Worm (Caenorhabditis elegans) whole organism, L3 larva: ENCODE results near the gene C01G12.13.

Experiments used
- R02D3.7 ChIP-seq: fragments of 150-350 bp; optimal IDR thresholded peaks from 2 replicates; lab custom pipeline; 2014; ENCODE audit warnings: missing biosample characterization, missing genetic modification characterization
- ZK546.5 ChIP-seq: sonication (generic microtip); optimal IDR thresholded peaks from 2 replicates; lab custom pipeline; 2017; ENCODE audit warnings: missing biosample characterization, missing genetic modification characterization
- aly-2 ChIP-seq: fragments of 150-350 bp; optimal IDR thresholded peaks from 2 replicates; lab custom pipeline; 2014; ENCODE audit warnings: missing biosample characterization, missing genetic modification characterization
- ama-1 ChIP-seq: fragments of 150-350 bp; optimal IDR thresholded peaks from 2 replicates; lab custom pipeline; 2018
- ceh-16 ChIP-seq: sonication (generic microtip); optimal IDR thresholded peaks from 2 replicates; lab custom pipeline; 2017; ENCODE audit warnings: missing biosample characterization, missing genetic modification characterization
- ceh-28 ChIP-seq: fragments of 150-350 bp; optimal IDR thresholded peaks from 2 replicates; lab custom pipeline; 2014; ENCODE audit warnings: missing biosample characterization, missing genetic modification reagents, missing genetic modification characterization
- ceh-82 ChIP-seq: fragments of 150-350 bp; optimal IDR thresholded peaks from 2 replicates; lab custom pipeline; 2014; ENCODE audit warnings: missing biosample characterization, missing genetic modification characterization
- ceh-9 ChIP-seq: sonication (generic microtip); optimal IDR thresholded peaks from 2 replicates; lab custom pipeline; 2018; ENCODE audit warnings: missing biosample characterization, missing genetic modification characterization
- daf-12 ChIP-seq: fragments of 150-350 bp; optimal IDR thresholded peaks from 2 replicates; lab custom pipeline; 2014; ENCODE audit warnings: missing biosample characterization, missing genetic modification reagents, missing genetic modification characterization
- egl-27 ChIP-seq: sonication (generic microtip); optimal IDR thresholded peaks from 4 replicates; lab custom pipeline; 2017; ENCODE audit warnings: missing biosample characterization, missing genetic modification reagents, missing genetic modification characterization
- egl-5 ChIP-seq: fragments of 150-350 bp; optimal IDR thresholded peaks from 2 replicates; lab custom pipeline; 2017; ENCODE audit warnings: missing biosample characterization, missing genetic modification reagents, missing genetic modification characterization, inconsistent platforms
- elt-1 ChIP-seq: fragments of 150-350 bp; optimal IDR thresholded peaks from 2 replicates; lab custom pipeline; 2014; ENCODE audit warnings: missing biosample characterization, missing genetic modification characterization
- elt-2 ChIP-seq: sonication (generic microtip); optimal IDR thresholded peaks from 2 replicates; lab custom pipeline; 2016; ENCODE audit warnings: missing genetic modification reagents, mild to moderate bottlenecking, missing genetic modification characterization, missing compliant biosample characterization
- elt-3 ChIP-seq, 3 experiments: fragments of 150-350 bp in 1 of 3; sonication (generic microtip) in 2 of 3; optimal IDR thresholded peaks; 2 replicates in 2 of 3; 4 replicates in 1 of 3; lab custom pipeline; 2014 to 2017; ENCODE audit warnings: missing biosample characterization in 3 of 3, missing genetic modification characterization in 3 of 3
- eor-1 ChIP-seq, 2 experiments: fragments of 150-350 bp; optimal IDR thresholded peaks; 2 replicates each; lab custom pipeline; 2014 to 2018; ENCODE audit warnings: missing biosample characterization in 2 of 2, missing genetic modification characterization in 2 of 2
- fkh-10 ChIP-seq: sonication (generic microtip); optimal IDR thresholded peaks from 2 replicates; lab custom pipeline; 2017; ENCODE audit warnings: missing biosample characterization, missing genetic modification reagents, missing genetic modification characterization
- fkh-2 ChIP-seq: fragments of 150-350 bp; optimal IDR thresholded peaks from 2 replicates; lab custom pipeline; 2014; ENCODE audit warnings: missing biosample characterization, missing genetic modification reagents, missing genetic modification characterization
- fos-1 ChIP-seq: fragments of 150-350 bp; optimal IDR thresholded peaks from 2 replicates; lab custom pipeline; 2014; ENCODE audit warnings: missing biosample characterization, missing genetic modification characterization
- hmg-11 ChIP-seq: sonication (generic microtip); optimal IDR thresholded peaks from 2 replicates; lab custom pipeline; 2016; ENCODE audit warnings: missing genetic modification characterization, missing compliant biosample characterization
- jun-1 ChIP-seq: fragments of 150-350 bp; optimal IDR thresholded peaks from 2 replicates; lab custom pipeline; 2014; ENCODE audit warnings: missing biosample characterization, missing genetic modification reagents, missing genetic modification characterization
- lin-15B ChIP-seq: fragments of 150-350 bp; optimal IDR thresholded peaks from 2 replicates; lab custom pipeline; 2014; ENCODE audit warnings: missing biosample characterization, missing genetic modification characterization
- lin-39 ChIP-seq: fragments of 150-350 bp; optimal IDR thresholded peaks from 2 replicates; lab custom pipeline; 2018; ENCODE audit warnings: missing biosample characterization, missing genetic modification reagents, missing genetic modification characterization
- lsy-12 ChIP-seq: sonication (generic microtip); optimal IDR thresholded peaks from 2 replicates; lab custom pipeline; 2016; ENCODE audit warnings: mild to moderate bottlenecking, missing genetic modification characterization, missing compliant biosample characterization
- mdl-1 ChIP-seq: fragments of 150-350 bp; optimal IDR thresholded peaks from 2 replicates; lab custom pipeline; 2014; ENCODE audit warnings: missing biosample characterization, missing genetic modification characterization
- mml-1 ChIP-seq: fragments of 150-350 bp; sonication (generic microtip); optimal IDR thresholded peaks from 3 replicates; lab custom pipeline; 2014; ENCODE audit warnings: missing biosample characterization, missing genetic modification characterization
- nfya-1 ChIP-seq: sonication (generic microtip); optimal IDR thresholded peaks from 2 replicates; lab custom pipeline; 2017; ENCODE audit warnings: missing genetic modification characterization, mild to moderate bottlenecking, missing compliant biosample characterization, antibody characterized with exemption, moderate library complexity; ENCODE audit not compliant: insufficient read depth
- nhr-11 ChIP-seq: fragments of 150-350 bp; optimal IDR thresholded peaks from 2 replicates; lab custom pipeline; 2014; ENCODE audit warnings: missing biosample characterization, missing genetic modification characterization
- nhr-12 ChIP-seq: fragments of 150-350 bp; optimal IDR thresholded peaks from 2 replicates; lab custom pipeline; 2014; ENCODE audit warnings: missing biosample characterization, missing genetic modification characterization
- nhr-23 ChIP-seq: fragments of 150-350 bp; optimal IDR thresholded peaks from 2 replicates; lab custom pipeline; 2014; ENCODE audit warnings: missing biosample characterization, missing genetic modification reagents, missing genetic modification characterization
- nhr-237 ChIP-seq: fragments of 150-350 bp; optimal IDR thresholded peaks from 2 replicates; lab custom pipeline; 2014; ENCODE audit warnings: missing biosample characterization, missing genetic modification characterization
- nhr-25 ChIP-seq: sonication (generic microtip); optimal IDR thresholded peaks from 2 replicates; lab custom pipeline; 2017; ENCODE audit warnings: missing biosample characterization, missing genetic modification characterization
- nhr-28 ChIP-seq: fragments of 150-350 bp; optimal IDR thresholded peaks from 2 replicates; lab custom pipeline; 2014; ENCODE audit warnings: missing biosample characterization, missing genetic modification characterization
- nhr-43 ChIP-seq: sonication (generic microtip); optimal IDR thresholded peaks from 2 replicates; lab custom pipeline; 2016; ENCODE audit warnings: mild to moderate bottlenecking, missing genetic modification characterization, missing compliant biosample characterization; ENCODE audit not compliant: poor library complexity, severe bottlenecking
- nhr-67 ChIP-seq: fragments of 150-350 bp; optimal IDR thresholded peaks from 2 replicates; lab custom pipeline; 2014; ENCODE audit warnings: missing biosample characterization, missing genetic modification characterization
- nhr-76 ChIP-seq: fragments of 150-350 bp; sonication (generic microtip); optimal IDR thresholded peaks from 5 replicates; lab custom pipeline; 2014; ENCODE audit warnings: missing biosample characterization, missing genetic modification characterization
- nhr-77 ChIP-seq: fragments of 150-350 bp; optimal IDR thresholded peaks from 2 replicates; lab custom pipeline; 2014; ENCODE audit warnings: missing biosample characterization, missing genetic modification characterization
- pha-4 ChIP-seq: fragments of 150-350 bp; optimal IDR thresholded peaks from 2 replicates; lab custom pipeline; 2014; ENCODE audit warnings: missing biosample characterization, missing genetic modification reagents, missing genetic modification characterization
- pqm-1 ChIP-seq: fragments of 150-350 bp; optimal IDR thresholded peaks from 2 replicates; lab custom pipeline; 2017; ENCODE audit warnings: missing biosample characterization, missing genetic modification characterization, inconsistent platforms
- sea-2 ChIP-seq: fragments of 150-350 bp; sonication (generic microtip); optimal IDR thresholded peaks from 4 replicates; lab custom pipeline; 2014; ENCODE audit warnings: missing biosample characterization, missing genetic modification reagents, missing genetic modification characterization
- skn-1 ChIP-seq: fragments of 150-350 bp; optimal IDR thresholded peaks from 2 replicates; lab custom pipeline; 2014; ENCODE audit warnings: missing biosample characterization, missing genetic modification characterization
- snpc-4 ChIP-seq: fragments of 150-350 bp; optimal IDR thresholded peaks from 2 replicates; lab custom pipeline; 2014; ENCODE audit warnings: missing biosample characterization, missing genetic modification characterization
- tbx-2 ChIP-seq: sonication (generic microtip); optimal IDR thresholded peaks from 2 replicates; lab custom pipeline; 2016; ENCODE audit warnings: mild to moderate bottlenecking, missing genetic modification characterization, missing compliant biosample characterization
- unc-39 ChIP-seq: sonication (generic microtip); optimal IDR thresholded peaks from 4 replicates; lab custom pipeline; 2017; ENCODE audit warnings: missing biosample characterization, missing genetic modification characterization
- unc-62 ChIP-seq: fragments of 150-350 bp; sonication (generic microtip); optimal IDR thresholded peaks from 4 replicates; lab custom pipeline; 2014; ENCODE audit warnings: missing biosample characterization, missing genetic modification reagents, missing genetic modification characterization
- zag-1 ChIP-seq: fragments of 150-350 bp; optimal IDR thresholded peaks from 2 replicates; lab custom pipeline; 2014; ENCODE audit warnings: missing biosample characterization, missing genetic modification characterization
- ztf-11 ChIP-seq: fragments of 150-350 bp; optimal IDR thresholded peaks from 2 replicates; lab custom pipeline; 2014; ENCODE audit warnings: missing biosample characterization, missing genetic modification characterization
- ztf-4 ChIP-seq: fragments of 150-350 bp; optimal IDR thresholded peaks from 2 replicates; lab custom pipeline; 2014; ENCODE audit warnings: missing biosample characterization, missing genetic modification characterization

Gene C01G12.13

ce11 chrII:14576429-14576828 is at the start of gene C01G12.13:
TSS of gene C01G12.13 (plus strand) at chrII:14576729.
- TF ChIP-seq lsy-12 (tag; lab: Kevin White, UChicago) (no peak), hmg-11 (tag; lab: Kevin White, UChicago) (no peak), jun-1 (tag; lab: Kevin White, UChicago) (no peak), snpc-4 (tag; lab: Kevin White, UChicago) (no peak), lin-39 (tag; lab: Kevin White, UChicago) (no peak), elt-2 (tag; lab: Kevin White, UChicago) (no peak), ceh-82 (tag; lab: Kevin White, UChicago) (no peak)

DNA sequence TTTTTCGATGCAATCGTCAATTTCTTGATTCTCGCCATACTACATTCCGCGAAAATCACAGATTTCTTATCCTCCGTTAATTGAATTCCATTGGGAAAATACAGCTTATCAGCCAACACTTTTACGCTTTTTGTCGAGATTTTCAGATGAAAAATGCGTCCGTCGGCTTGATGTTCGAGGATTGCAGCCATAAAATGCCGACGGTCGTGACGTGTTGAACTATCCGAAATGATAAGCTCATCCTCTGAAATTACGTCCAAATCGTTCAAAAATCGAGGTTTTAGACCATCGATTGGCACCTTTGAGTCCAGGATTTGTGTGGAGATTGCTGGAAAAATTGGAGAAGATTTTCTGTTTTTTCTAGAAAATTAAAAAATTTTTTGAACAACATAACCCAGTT is 49.4 kb upstream of the C01G12.13 start:
- no peak for TF ChIP-seq nhr-25
- no peak for TF ChIP-seq nhr-12 (tag; lab: Kevin White, UChicago)
- TF ChIP-seq elt-3 (tag; optimal IDR thresholded peaks at IDR 0.05; lab: Kevin White, UChicago), result no peak

- TF ChIP-seq daf-12 (tag; lab: Kevin White, UChicago), result no peak
- peak; percentile 54 for TF ChIP-seq pqm-1 (tag; lab: Kevin White, UChicago)
- no peak for TF ChIP-seq R02D3.7
- TF ChIP-seq ceh-82 (tag; lab: Kevin White, UChicago), result no peak
- TF ChIP-seq fkh-10 (GFP tag; lab: Kevin White, UChicago), result no peak
- TF ChIP-seq ZK546.5 (tag; lab: Kevin White, UChicago), result no peak
- peak; percentile 55 for TF ChIP-seq hmg-11 (tag; lab: Kevin White, UChicago)
- no peak for TF ChIP-seq ceh-28 (tag; lab: Kevin White, UChicago)
- no peak for TF ChIP-seq ztf-11 (tag; lab: Kevin White, UChicago)
- TF ChIP-seq unc-39, result no peak
- TF ChIP-seq fos-1, result no peak
- no peak for TF ChIP-seq nhr-77
- TF ChIP-seq pha-4 (tag; lab: Kevin White, UChicago), result peak; percentile 79
- TF ChIP-seq nhr-25, result peak; percentile 12
- TF ChIP-seq lin-15B (tag; lab: Kevin White, UChicago), result peak; percentile 66
- no peak for TF ChIP-seq ama-1 (lab: Kevin White, UChicago)
- no peak for TF ChIP-seq mml-1 (tag; lab: Kevin White, UChicago)
- peak; percentile 83 for TF ChIP-seq elt-2 (tag; lab: Kevin White, UChicago)
- TF ChIP-seq nhr-12 (tag; lab: Kevin White, UChicago), result no peak
- TF ChIP-seq snpc-4 (tag; lab: Kevin White, UChicago), result peak; percentile 22
- TF ChIP-seq ceh-16 (tag; lab: Kevin White, UChicago), result no peak
- no peak for TF ChIP-seq tbx-2 (tag; lab: Kevin White, UChicago)
- no peak for TF ChIP-seq unc-62 (GFP tag; lab: Kevin White, UChicago)
- peak; percentile 52 for TF ChIP-seq elt-1 (tag; lab: Kevin White, UChicago)
- TF ChIP-seq nhr-76 (tag; lab: Kevin White, UChicago), result no peak
- no peak for TF ChIP-seq fkh-2
- no peak for TF ChIP-seq nhr-237 (tag; lab: Kevin White, UChicago)
- no peak for TF ChIP-seq egl-5 (tag; lab: Kevin White, UChicago)
- no peak for TF ChIP-seq nhr-11 (tag; lab: Kevin White, UChicago)
- TF ChIP-seq nhr-67 (tag; lab: Kevin White, UChicago), result no peak
- TF ChIP-seq sea-2 (GFP tag; lab: Kevin White, UChicago), result no peak
- peak; percentile 56 for TF ChIP-seq nhr-23 (tag; lab: Kevin White, UChicago)
- peak; percentile 46 for TF ChIP-seq skn-1
- no peak for TF ChIP-seq eor-1 (tag; optimal IDR thresholded peaks at IDR 0.05; lab: Kevin White, UChicago)
- TF ChIP-seq nhr-28 (tag; lab: Kevin White, UChicago), result no peak
- TF ChIP-seq lsy-12 (tag; lab: Kevin White, UChicago), result no peak
- TF ChIP-seq nhr-43 (tag; lab: Kevin White, UChicago), result no peak
- no peak for TF ChIP-seq lin-39 (tag; lab: Kevin White, UChicago)
- TF ChIP-seq ztf-4, result no peak
- no peak for TF ChIP-seq zag-1
- no peak for TF ChIP-seq egl-27 (tag; lab: Kevin White, UChicago)
- no peak for TF ChIP-seq aly-2 (tag; lab: Kevin White, UChicago)
- no peak for TF ChIP-seq mdl-1 (tag; lab: Kevin White, UChicago)
- peak; percentile 74 for TF ChIP-seq nfya-1 (tag; lab: Kevin White, UChicago)
- no peak for TF ChIP-seq elt-3 (tag; optimal IDR thresholded peaks at IDR 0.05; lab: Kevin White, UChicago)
- peak; percentile 10 for TF ChIP-seq jun-1 (tag; lab: Kevin White, UChicago)
- no peak for TF ChIP-seq ceh-9 (tag; lab: Kevin White, UChicago)
Measured at ce11 chrII:14528233-14528802, 48.2 kb upstream of the C01G12.13 start, which contains the start of the genes F57C2.5 and spat-1. TSS of gene F57C2.5 (minus strand) at chrII:14528239. TSS of gene spat-1 (plus strand) at chrII:14528752.
